Worm (Caenorhabditis elegans) whole organism, midembryonic: ENCODE data around the gene pfd-1.

Source experiments
- klf-2 ChIP-seq: fragments of 200-800 bp; sonication (Bioruptor generic); conservative IDR thresholded peaks from 2 replicates; pipeline ENCODE4 v1.3.6; 2022; ENCODE audit warnings: missing genetic modification reagents, missing genetic modification characterization, missing compliant biosample characterization
- med-1 ChIP-seq: sonication (generic microtip); optimal IDR thresholded peaks from 2 replicates; lab custom pipeline; 2017; ENCODE audit warnings: missing genetic modification characterization, mild to moderate bottlenecking, missing compliant biosample characterization, antibody characterized with exemption, missing genetic modification reagents; ENCODE audit not compliant: insufficient read depth
- ztf-29 ChIP-seq: fragments of 200-800 bp; sonication (Bioruptor generic); IDR thresholded peaks from 2 replicates; pipeline ENCODE4 v1.3.6; 2022; ENCODE audit warnings: missing genetic modification reagents, missing genetic modification characterization, missing compliant biosample characterization

ce11 chrIV:11142314-11143227 is 7.3 kb upstream of the pfd-1 start, which contains the start of gene skih-2:
- TF ChIP-seq ztf-29 (GFP tag; lab: Robert Waterston, UW) (no peak), med-1 (GFP tag; lab: Kevin White, UChicago) (no peak), klf-2 (GFP tag; lab: Robert Waterston, UW) (no peak)
